Worm (Caenorhabditis elegans) whole organism, midembryonic: ENCODE results near the gene col-85.

Experiments used
- T22C8.4 ChIP-seq: fragments of 200-800 bp; sonication (Bioruptor generic); IDR thresholded peaks from 2 replicates; pipeline ENCODE4 v1.3.6; 2022; ENCODE audit warnings: missing genetic modification characterization, missing compliant biosample characterization
- cog-1 ChIP-seq: sonication (generic microtip); optimal IDR thresholded peaks from 2 replicates; lab custom pipeline; 2016; ENCODE audit warnings: missing genetic modification characterization, missing compliant biosample characterization
- flt-1 ChIP-seq: fragments of 200-800 bp; sonication (Bioruptor generic); IDR thresholded peaks from 2 replicates; pipeline ENCODE4 v1.3.6; 2022; ENCODE audit warnings: missing genetic modification characterization, missing compliant biosample characterization
- klf-2 ChIP-seq: fragments of 200-800 bp; sonication (Bioruptor generic); conservative IDR thresholded peaks from 2 replicates; pipeline ENCODE4 v1.3.6; 2022; ENCODE audit warnings: missing genetic modification reagents, missing genetic modification characterization, missing compliant biosample characterization
- med-1 ChIP-seq: sonication (generic microtip); optimal IDR thresholded peaks from 2 replicates; lab custom pipeline; 2017; ENCODE audit warnings: missing genetic modification characterization, mild to moderate bottlenecking, missing compliant biosample characterization, antibody characterized with exemption, missing genetic modification reagents; ENCODE audit not compliant: insufficient read depth
- ref-1 ChIP-seq: fragments of 200-800 bp; sonication (Bioruptor generic); conservative IDR thresholded peaks from 2 replicates; pipeline ENCODE4 v1.3.6; 2022; ENCODE audit warnings: missing genetic modification reagents, missing genetic modification characterization, missing compliant biosample characterization
- tab-1 ChIP-seq: fragments of 200-800 bp; sonication (Bioruptor generic); IDR thresholded peaks from 2 replicates; pipeline ENCODE4 v1.3.6; 2022; ENCODE audit warnings: missing genetic modification characterization, missing compliant biosample characterization
- ztf-23 ChIP-seq: fragments of 200-800 bp; sonication (Bioruptor generic); IDR thresholded peaks from 2 replicates; pipeline ENCODE4 v1.3.6; 2022; ENCODE audit warnings: missing genetic modification reagents, missing genetic modification characterization, missing compliant biosample characterization
- ztf-29 ChIP-seq: fragments of 200-800 bp; sonication (Bioruptor generic); IDR thresholded peaks from 2 replicates; pipeline ENCODE4 v1.3.6; 2022; ENCODE audit warnings: missing genetic modification reagents, missing genetic modification characterization, missing compliant biosample characterization

- TF ChIP-seq flt-1 (no peak), ztf-23 (GFP tag; lab: Robert Waterston, UW) (no peak), ref-1 (GFP tag; lab: Robert Waterston, UW) (no peak), ztf-29 (GFP tag; lab: Robert Waterston, UW) (no peak), klf-2 (GFP tag; lab: Robert Waterston, UW) (no peak), cog-1 (tag; lab: Kevin White, UChicago) (no peak), tab-1 (GFP tag; lab: Robert Waterston, UW) (no peak), med-1 (GFP tag; lab: Kevin White, UChicago) (no peak), T22C8.4 (no peak)
Measured at ce11 chrII:12489903-12490302, 5.0 kb downstream of the col-85 start, which contains the start of gene T21B4.15.
